Worm (Caenorhabditis elegans): ENCODE results near the gene sti-1.
A peak's percentile ranks its signal among the peaks of the same experiment; 100 is the strongest.

sti-1 gene

DNA sequence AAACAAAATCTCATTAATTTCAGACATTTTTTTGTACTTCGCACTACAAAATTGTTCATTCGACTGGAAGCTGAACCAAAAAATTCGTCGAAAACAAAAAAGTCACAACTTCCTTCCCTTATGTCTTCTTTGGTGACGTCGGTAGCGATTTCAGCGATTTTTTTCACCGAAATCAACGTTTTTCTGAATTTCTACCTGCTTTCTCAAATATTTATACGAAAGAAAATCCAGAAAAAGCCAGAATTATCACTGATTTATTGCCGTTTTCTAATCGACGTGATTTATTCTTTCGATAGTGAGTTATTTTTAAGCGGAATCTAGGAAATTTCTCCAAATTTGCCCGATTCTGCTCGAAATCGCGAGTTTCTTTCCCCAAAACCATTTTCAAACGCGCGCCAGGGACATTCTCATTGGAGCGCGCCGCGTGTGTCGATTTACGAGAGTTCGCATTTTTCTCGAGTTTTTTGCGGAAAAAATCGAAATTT, 1.6 kb downstream of the sti-1 start, which contains the start of gene srbc-58:
TSS of gene srbc-58 (plus strand) at position 121 of the 485 bp plus-strand sequence.
- TF ChIP-seq unc-86 (tag; optimal IDR thresholded peaks at IDR 0.05) (no peak), irx-1 (tag; optimal IDR thresholded peaks at IDR 0.05) (no peak), fkh-8 (tag; optimal IDR thresholded peaks at IDR 0.05) (no peak), sptf-1 (tag; optimal IDR thresholded peaks at IDR 0.05) (no peak), efl-3 (GFP tag; optimal IDR thresholded peaks at IDR 0.05) (no peak), unc-98 (GFP tag; IDR thresholded peaks at IDR 0.05) (no peak), dsc-1 (tag; optimal IDR thresholded peaks at IDR 0.05) (no peak), snu-23 (GFP tag; optimal IDR thresholded peaks at IDR 0.05) (peak; percentile 24), aha-1 (tag; optimal IDR thresholded peaks at IDR 0.05) (no peak), C34B4.2 (tag; optimal IDR thresholded peaks at IDR 0.05) (no peak), pag-3 (tag; optimal IDR thresholded peaks at IDR 0.05; ENCODE audit: borderline replicate concordance, insufficient read depth) (no peak), nhr-71 (tag; optimal IDR thresholded peaks at IDR 0.05) (peak; percentile 34), mep-1 (tag; optimal IDR thresholded peaks at IDR 0.05) (peak; percentile 27), nhr-20 (tag; optimal IDR thresholded peaks at IDR 0.05) (no peak), lin-39 (tag; optimal IDR thresholded peaks at IDR 0.05) (no peak), ceh-8 (GFP tag; optimal IDR thresholded peaks at IDR 0.05) (no peak), egl-27 (tag; optimal IDR thresholded peaks at IDR 0.05) (no peak), F16B12.6 (tag; optimal IDR thresholded peaks at IDR 0.05) (no peak), fos-1 (tag; optimal IDR thresholded peaks at IDR 0.05) (no peak), lin-14 (GFP tag; optimal IDR thresholded peaks at IDR 0.05) (no peak), alr-1 (tag; optimal IDR thresholded peaks at IDR 0.05; ENCODE audit: borderline replicate concordance) (no peak), ceh-90 (tag; optimal IDR thresholded peaks at IDR 0.05) (no peak), mef-2 (tag; optimal IDR thresholded peaks at IDR 0.05) (no peak), nhr-19 (GFP tag; conservative IDR thresholded peaks at IDR 0.05) (no peak; the same call in 1 of the 2 replicates), hlh-17 (GFP tag; optimal IDR thresholded peaks at IDR 0.05; ENCODE audit: borderline replicate concordance) (no peak), nhr-76 (tag; optimal IDR thresholded peaks at IDR 0.05) (no peak), isw-1 (GFP tag; IDR thresholded peaks at IDR 0.05) (no peak), C16A3.4 (tag; optimal IDR thresholded peaks at IDR 0.05) (no peak), ama-1 (optimal IDR thresholded peaks at IDR 0.05) (peak; percentile 79), jun-1 (tag; optimal IDR thresholded peaks at IDR 0.05) (no peak), nhr-11 (tag; optimal IDR thresholded peaks at IDR 0.05) (no peak), hpl-2 (GFP tag; optimal IDR thresholded peaks at IDR 0.05) (no peak), vab-15 (tag; optimal IDR thresholded peaks at IDR 0.05) (no peak), dpl-1 (GFP tag; optimal IDR thresholded peaks at IDR 0.05) (peak in 2 of 3 experiments; percentile 17 to 61), Y116A8C.19 (tag; optimal IDR thresholded peaks at IDR 0.05; ENCODE audit: borderline replicate concordance) (no peak), swsn-7 (tag; optimal IDR thresholded peaks at IDR 0.05) (peak; percentile 5), lsy-2 (tag; optimal IDR thresholded peaks at IDR 0.05) (peak in 1 of 2 experiments; percentile 11), nhr-12 (tag; optimal IDR thresholded peaks at IDR 0.05) (no peak), aly-2 (tag; optimal IDR thresholded peaks at IDR 0.05) (peak; percentile 66), elt-2 (tag; optimal IDR thresholded peaks at IDR 0.05) (no peak), grh-1 (GFP tag; IDR thresholded peaks at IDR 0.05) (no peak), efl-1 (optimal IDR thresholded peaks at IDR 0.05) (peak in 1 of 2 experiments; percentile 70), efl-1 (GFP tag; optimal IDR thresholded peaks at IDR 0.05 in 1 of 2) (peak; percentile 61 to 93), xbp-1 (tag; optimal IDR thresholded peaks at IDR 0.05) (peak; percentile 5), fkh-10 (GFP tag; optimal IDR thresholded peaks at IDR 0.05) (no peak), unc-30 (tag; optimal IDR thresholded peaks at IDR 0.05) (no peak), ztf-11 (tag; optimal IDR thresholded peaks at IDR 0.05) (no peak), sup-37 (GFP tag; optimal IDR thresholded peaks at IDR 0.05) (no peak), nhr-77 (tag; optimal IDR thresholded peaks at IDR 0.05) (no peak), C04F5.9 (tag; optimal IDR thresholded peaks at IDR 0.05) (no peak), ets-5 (GFP tag; IDR thresholded peaks at IDR 0.05) (no peak), zip-4 (GFP tag; optimal IDR thresholded peaks at IDR 0.05) (no peak), unc-130 (tag; optimal IDR thresholded peaks at IDR 0.05) (no peak), mdl-1 (tag; optimal IDR thresholded peaks at IDR 0.05) (no peak)
